Fruit fly (Drosophila melanogaster) Kc167 (cell line): ENCODE measurements around the gene Toll-6.

Experiments
- Myc ChIP-seq: fragments of >200 bp; optimal IDR thresholded peaks from 2 replicates; lab custom pipeline; 2017; ENCODE audit warnings: missing external identifiers
- Sin3A ChIP-seq: fragments of >200 bp; optimal IDR thresholded peaks from 2 replicates; lab custom pipeline; 2018; ENCODE audit warnings: missing external identifiers
- h ChIP-seq: fragments of >200 bp; optimal IDR thresholded peaks from 3 replicates; lab custom pipeline; 2018; ENCODE audit warnings: missing external identifiers
- insv ChIP-seq: fragments of >200 bp; optimal IDR thresholded peaks from 3 replicates; lab custom pipeline; 2018; ENCODE audit warnings: missing external identifiers
- psq ChIP-seq: fragments of >200 bp; optimal IDR thresholded peaks from 2 replicates; lab custom pipeline; 2017; ENCODE audit warnings: missing external identifiers
- ttk ChIP-seq: sonication (Bioruptor generic); optimal IDR thresholded peaks from 2 replicates; lab custom pipeline; 2017; ENCODE audit warnings: missing external identifiers

Gene Toll-6

DNA sequence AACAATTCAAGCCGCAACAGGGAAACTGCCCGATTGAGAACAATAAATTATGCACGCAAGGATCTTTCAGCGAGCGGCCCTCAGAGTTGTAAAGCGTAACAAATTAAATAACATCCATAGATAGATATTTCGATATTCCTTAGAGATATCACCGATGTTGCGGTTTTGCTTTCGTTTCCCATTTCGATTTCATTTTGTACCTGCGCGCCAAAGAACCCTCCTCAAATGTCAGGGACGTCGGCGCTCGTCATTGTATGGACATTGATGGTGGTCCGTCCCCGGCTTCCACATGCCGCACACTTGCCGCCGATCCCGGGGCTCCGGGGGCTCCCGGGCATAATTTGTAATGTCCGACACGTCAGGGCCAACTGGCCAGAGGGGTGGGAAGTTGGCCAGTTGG, 15.6 kb downstream of the Toll-6 start:
- TF ChIP-seq Sin3A (lab: Kevin White, UChicago) (no peak), h (no peak), Myc (lab: Kevin White, UChicago) (no peak), insv (lab: Kevin White, UChicago) (no peak), ttk (no peak), psq (no peak)

DNA sequence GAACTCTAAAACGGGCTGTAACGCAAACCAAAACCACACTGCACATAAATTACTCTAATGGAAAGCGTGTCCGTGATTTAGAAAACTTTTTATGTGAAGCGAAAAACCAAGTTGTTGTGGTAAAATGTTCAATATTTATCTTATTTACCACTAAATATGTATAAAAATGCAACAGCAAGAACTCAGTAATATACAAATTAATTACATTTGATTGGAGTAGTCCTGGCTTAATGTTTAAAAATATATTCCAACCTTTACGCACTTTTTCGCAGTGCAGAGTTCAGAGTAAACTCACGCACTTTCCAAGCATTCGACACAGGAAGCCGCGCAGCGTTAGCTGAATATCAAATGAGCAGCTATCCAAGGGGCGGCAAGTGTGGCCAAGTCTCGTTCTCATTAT, 16.0 kb downstream of the Toll-6 start:
- TF ChIP-seq psq (no peak), insv (lab: Kevin White, UChicago) (no peak), ttk (no peak), h (no peak), Sin3A (lab: Kevin White, UChicago) (no peak), Myc (lab: Kevin White, UChicago) (no peak)

DNA sequence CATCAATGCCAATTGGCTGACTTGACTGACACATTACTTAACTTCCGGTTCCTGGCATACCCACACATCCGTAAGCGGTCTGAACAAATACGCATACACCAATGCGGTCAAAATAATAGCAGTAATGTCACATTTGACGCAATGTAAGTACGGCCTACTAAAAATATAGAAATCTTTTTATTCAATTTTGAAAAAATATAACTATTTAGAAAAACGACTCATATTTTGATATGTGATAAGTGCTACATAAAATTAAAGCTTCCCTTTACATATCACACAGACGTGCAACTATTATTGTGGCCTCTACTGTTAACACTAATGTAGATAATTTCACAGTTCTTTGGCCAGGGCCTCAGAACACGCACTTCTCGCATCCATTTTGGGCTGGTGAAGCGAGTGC, 17.2 kb downstream of the Toll-6 start:
- TF ChIP-seq Myc (lab: Kevin White, UChicago) (no peak), insv (lab: Kevin White, UChicago) (no peak), psq (no peak), ttk (no peak), h (no peak), Sin3A (lab: Kevin White, UChicago) (no peak)

DNA sequence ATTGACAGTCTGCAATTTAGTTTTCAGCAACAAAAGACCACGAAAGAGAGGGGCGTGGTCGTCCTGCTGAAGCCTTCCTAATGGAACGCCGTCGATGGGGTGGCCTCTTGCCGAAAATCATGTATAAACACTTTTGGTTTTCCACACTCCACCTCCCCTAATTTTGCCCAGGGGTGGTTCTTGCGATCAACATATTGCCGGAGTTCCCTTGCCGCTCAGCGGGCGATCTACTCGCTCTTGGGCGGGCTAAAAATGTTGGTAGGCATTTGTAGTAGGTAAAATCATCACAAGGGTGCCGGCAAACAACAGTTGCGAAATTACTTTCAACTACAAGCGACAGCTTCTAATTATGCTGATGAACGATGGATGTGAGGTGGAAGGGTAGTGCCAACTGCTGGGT, 18.3 kb downstream of the Toll-6 start:
- TF ChIP-seq Myc (lab: Kevin White, UChicago), result no peak
- TF ChIP-seq Sin3A (lab: Kevin White, UChicago), result no peak
- TF ChIP-seq h, result no peak
- no peak for TF ChIP-seq insv (lab: Kevin White, UChicago)
- TF ChIP-seq psq, result no peak
- TF ChIP-seq ttk, result no peak

DNA sequence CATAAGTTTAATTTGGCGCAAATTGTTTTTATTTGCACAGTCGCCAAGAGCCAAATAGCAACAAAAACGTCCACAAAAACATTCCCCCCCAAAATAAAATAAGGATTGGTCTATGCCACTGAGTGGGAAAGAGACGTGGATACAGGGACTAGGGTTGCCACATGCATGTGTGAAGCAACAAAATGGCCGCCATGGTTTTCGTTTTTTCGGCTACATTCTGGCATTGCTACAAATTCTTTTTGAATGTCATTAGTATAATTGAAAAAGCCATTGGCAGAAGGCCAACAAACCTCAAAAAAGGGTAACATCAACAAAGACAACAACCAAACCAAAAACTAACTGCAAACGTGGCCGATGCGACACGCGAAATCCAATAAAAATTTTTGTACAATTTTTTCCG, 21.0 kb downstream of the Toll-6 start:
- TF ChIP-seq insv (lab: Kevin White, UChicago) (no peak), h (no peak), psq (no peak), ttk (no peak), Myc (lab: Kevin White, UChicago) (no peak)

DNA sequence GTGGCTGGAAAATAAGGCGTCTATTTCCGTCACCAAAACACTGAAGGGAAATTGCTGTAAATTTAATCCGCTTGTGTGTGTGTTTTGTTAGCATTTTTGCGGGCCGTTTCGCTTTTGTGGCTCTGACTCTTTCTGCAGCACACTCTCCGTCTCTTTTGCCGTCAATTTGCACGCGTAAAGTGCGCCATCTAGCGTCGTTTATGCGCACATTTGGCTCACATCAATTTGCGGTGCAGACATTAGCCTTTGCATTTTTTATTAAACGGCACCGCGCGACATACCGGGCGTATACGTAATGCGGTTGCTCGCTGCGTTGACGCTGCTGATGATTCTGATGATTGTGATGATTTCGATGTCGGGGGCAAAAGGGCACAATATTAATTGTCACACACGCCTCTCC, 29.8 kb downstream of the Toll-6 start:
- TF ChIP-seq Myc (lab: Kevin White, UChicago) (no peak), psq (no peak), h (no peak), ttk (no peak), insv (lab: Kevin White, UChicago) (no peak), Sin3A (lab: Kevin White, UChicago) (no peak)
